Worm (Caenorhabditis elegans): Measurements from ENCODE around the gene ctsa-3.1.

The ctsa-3.1 gene

ce11 chrII:7232517-7232916 is at the start of gene ctsa-3.1:
ctsa-3.1 (plus strand) TSS chrII:7232853.
- TF ChIP-seq him-1 (tag; optimal IDR thresholded peaks at IDR 0.05), result no peak
- no peak for TF ChIP-seq W03F9.2 (tag; optimal IDR thresholded peaks at IDR 0.05)
- TF ChIP-seq dao-5 (tag; optimal IDR thresholded peaks at IDR 0.05), result no peak

ce11 chrII:7183493-7184272 is 49.0 kb upstream of the ctsa-3.1 start, which contains the start of gene pdl-1:
pdl-1 (plus strand) TSS chrII:7183801.
- peak; percentile 51 for TF ChIP-seq W03F9.2 (tag; optimal IDR thresholded peaks at IDR 0.05)
- peak; percentile 80 for TF ChIP-seq him-1 (tag; optimal IDR thresholded peaks at IDR 0.05)
- peak; percentile 94 for TF ChIP-seq dao-5 (tag; optimal IDR thresholded peaks at IDR 0.05)

DNA sequence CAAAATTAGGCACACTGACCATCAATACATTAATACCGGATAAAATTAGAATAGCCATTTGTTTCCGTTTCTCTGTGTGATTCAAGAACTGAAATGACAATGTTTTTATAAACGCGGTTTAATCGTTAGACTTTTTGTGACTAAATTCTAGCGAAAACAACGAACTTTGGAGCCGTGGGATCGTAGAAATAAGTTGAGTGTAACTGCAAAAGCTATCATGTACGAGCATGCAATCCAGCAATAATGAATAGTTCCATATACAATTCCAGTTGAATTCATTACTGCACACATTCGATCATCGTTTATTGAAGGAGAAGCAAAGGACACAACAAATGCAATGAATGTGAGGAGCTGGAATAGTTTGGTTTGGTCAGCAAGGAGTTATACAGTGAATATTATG is 46.5 kb upstream of the ctsa-3.1 start:
- TF ChIP-seq W03F9.2 (tag; optimal IDR thresholded peaks at IDR 0.05) (no peak), dao-5 (tag; optimal IDR thresholded peaks at IDR 0.05) (no peak), him-1 (tag; optimal IDR thresholded peaks at IDR 0.05) (no peak)

- TF ChIP-seq dao-5 (tag; optimal IDR thresholded peaks at IDR 0.05), result no peak
- no peak for TF ChIP-seq W03F9.2 (tag; optimal IDR thresholded peaks at IDR 0.05)
- no peak for TF ChIP-seq him-1 (tag; optimal IDR thresholded peaks at IDR 0.05)
Measured at ce11 chrII:7187110-7187509, 45.5 kb upstream of the ctsa-3.1 start, which contains the start of gene C27H5.6. C27H5.6 (minus strand) TSS chrII:7187210.

DNA sequence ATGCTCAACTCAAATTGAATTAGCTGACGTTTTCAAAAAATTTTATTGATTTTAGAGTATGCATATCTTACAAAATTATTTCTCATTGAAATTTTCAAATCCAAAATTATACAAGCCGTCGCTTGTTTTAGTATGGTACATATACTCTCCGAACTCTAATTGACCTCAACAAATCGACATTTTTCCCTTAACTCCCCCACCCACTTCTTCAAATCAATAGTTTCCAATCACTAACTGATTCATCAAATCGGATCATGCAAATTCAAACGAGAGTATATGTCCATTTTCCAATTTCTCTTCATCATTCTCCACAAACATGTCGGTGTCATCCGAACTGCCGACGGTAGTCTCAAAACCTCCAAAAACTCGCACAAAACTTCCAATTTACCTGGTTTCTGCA is 43.5 kb upstream of the ctsa-3.1 start, which contains the start of gene E04F6.4:
Gene E04F6.4, plus strand, starts transcription at position 301 of the 400 bp plus-strand sequence.
- no peak for TF ChIP-seq him-1 (tag; optimal IDR thresholded peaks at IDR 0.05)
- no peak for TF ChIP-seq W03F9.2 (tag; optimal IDR thresholded peaks at IDR 0.05)
- no peak for TF ChIP-seq dao-5 (tag; optimal IDR thresholded peaks at IDR 0.05)

DNA sequence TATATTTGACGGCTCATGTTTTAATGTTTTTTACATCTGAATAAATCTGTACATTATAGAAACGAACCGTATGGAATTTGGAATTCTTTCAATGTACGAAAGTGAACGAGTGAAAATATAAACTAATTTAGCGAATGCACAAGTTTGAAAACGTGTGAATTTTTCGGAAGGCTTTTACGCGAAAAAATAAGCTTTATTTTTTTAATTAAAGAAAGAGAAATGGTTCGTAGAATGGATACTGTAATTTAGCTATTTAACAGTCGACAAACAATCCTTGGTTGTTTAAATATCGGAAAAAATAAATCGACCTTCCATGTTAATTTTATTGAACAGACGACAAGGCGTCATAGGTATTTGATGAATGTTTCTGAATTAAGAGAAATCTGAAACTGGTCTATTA is 37.1 kb upstream of the ctsa-3.1 start, which contains the start of gene acdh-12:
Gene acdh-12, minus strand, starts transcription at position 101 of the 400 bp plus-strand sequence.
- TF ChIP-seq W03F9.2 (tag; optimal IDR thresholded peaks at IDR 0.05) (no peak), him-1 (tag; optimal IDR thresholded peaks at IDR 0.05) (no peak), dao-5 (tag; optimal IDR thresholded peaks at IDR 0.05) (no peak)

ce11 chrII:7196040-7196439 is 36.6 kb upstream of the ctsa-3.1 start, which contains the start of gene maoc-1:
maoc-1 (plus strand) TSS chrII:7196276.
- TF ChIP-seq dao-5 (tag; optimal IDR thresholded peaks at IDR 0.05) (no peak), W03F9.2 (tag; optimal IDR thresholded peaks at IDR 0.05) (no peak), him-1 (tag; optimal IDR thresholded peaks at IDR 0.05) (no peak)

ce11 chrII:7197434-7197833 is 35.2 kb upstream of the ctsa-3.1 start:
- TF ChIP-seq W03F9.2 (tag; optimal IDR thresholded peaks at IDR 0.05) (no peak), him-1 (tag; optimal IDR thresholded peaks at IDR 0.05) (no peak), dao-5 (tag; optimal IDR thresholded peaks at IDR 0.05) (no peak)

DNA sequence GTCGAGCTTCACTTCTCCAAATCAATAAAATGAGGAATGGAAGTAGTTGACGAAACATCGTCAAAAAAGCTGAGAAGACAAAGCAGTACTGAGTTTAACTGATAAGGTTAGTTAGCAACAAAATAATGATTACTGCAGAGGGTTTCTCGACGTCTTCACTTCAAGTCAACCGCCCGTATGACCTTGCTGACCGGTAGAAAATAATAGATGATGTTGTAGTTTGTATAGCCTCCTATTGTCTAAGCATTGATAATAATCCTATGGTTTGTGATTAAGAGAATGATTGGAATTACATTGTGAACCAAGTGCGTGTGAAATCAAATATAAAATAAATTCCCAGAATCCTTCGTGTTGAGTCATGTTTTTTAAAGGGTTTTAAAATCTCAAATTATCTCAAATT is 33.3 kb upstream of the ctsa-3.1 start, which contains the start of gene E04F6.6:
Gene E04F6.6, minus strand, starts transcription at position 258 of the 400 bp plus-strand sequence.
- TF ChIP-seq dao-5 (tag; optimal IDR thresholded peaks at IDR 0.05) (no peak), W03F9.2 (tag; optimal IDR thresholded peaks at IDR 0.05) (no peak), him-1 (tag; optimal IDR thresholded peaks at IDR 0.05) (no peak)

ce11 chrII:7200051-7200599 is 32.5 kb upstream of the ctsa-3.1 start, which contains the start of gene pcrg-1:
pcrg-1 (plus strand) TSS chrII:7200549.
- TF ChIP-seq W03F9.2 (tag; optimal IDR thresholded peaks at IDR 0.05) (no peak), him-1 (tag; optimal IDR thresholded peaks at IDR 0.05) (peak; percentile 57), dao-5 (tag; optimal IDR thresholded peaks at IDR 0.05) (peak; percentile 60)

DNA sequence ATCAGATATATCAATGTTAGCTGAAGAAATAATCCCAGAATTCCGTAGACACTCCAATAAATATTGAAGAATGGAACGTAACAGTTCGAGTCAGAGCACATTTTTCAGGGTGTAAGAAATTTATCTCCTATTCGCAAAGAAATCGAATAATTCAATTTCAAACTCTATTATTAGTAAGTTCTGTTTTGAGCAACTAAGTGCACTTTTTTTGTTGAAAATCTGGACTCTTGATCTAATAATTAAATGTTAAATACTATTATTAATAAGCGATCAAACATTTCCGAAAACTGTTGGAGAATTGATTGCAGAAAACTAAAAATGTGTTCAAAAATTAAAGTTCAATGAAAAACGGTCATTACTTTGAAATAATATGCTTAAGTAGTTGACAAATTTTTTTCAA is 29.5 kb upstream of the ctsa-3.1 start, which contains the start of gene srd-56:
Gene srd-56, minus strand, starts transcription at position 101 of the 400 bp plus-strand sequence.
- TF ChIP-seq dao-5 (tag; optimal IDR thresholded peaks at IDR 0.05) (no peak), W03F9.2 (tag; optimal IDR thresholded peaks at IDR 0.05) (no peak), him-1 (tag; optimal IDR thresholded peaks at IDR 0.05) (no peak)

ce11 chrII:7204951-7205350 is 27.7 kb upstream of the ctsa-3.1 start, which contains the start of gene srd-58:
srd-58 (minus strand) TSS chrII:7205051.
- TF ChIP-seq W03F9.2 (tag; optimal IDR thresholded peaks at IDR 0.05) (no peak), him-1 (tag; optimal IDR thresholded peaks at IDR 0.05) (no peak), dao-5 (tag; optimal IDR thresholded peaks at IDR 0.05) (no peak)

DNA sequence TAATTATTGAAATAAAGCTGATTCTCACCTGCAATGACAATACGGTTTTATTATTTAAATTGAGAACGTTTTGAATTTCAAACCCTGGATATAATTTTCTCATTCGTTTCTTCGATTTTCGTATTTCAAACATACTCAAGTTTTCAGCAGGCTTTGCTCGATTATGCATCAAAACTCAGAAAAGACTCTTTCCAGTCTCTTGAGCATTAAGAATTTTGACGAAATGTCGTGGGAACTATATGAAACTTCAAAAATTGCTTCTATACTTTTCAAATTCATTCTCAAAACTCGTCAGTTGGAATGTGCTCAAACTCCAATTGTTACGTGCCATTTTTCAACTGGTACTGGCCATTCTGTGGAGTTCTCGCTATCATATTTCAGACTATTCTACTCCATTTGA is 27.3 kb upstream of the ctsa-3.1 start, which contains the start of gene srd-59:
Gene srd-59, plus strand, starts transcription at position 301 of the 400 bp plus-strand sequence.
- TF ChIP-seq dao-5 (tag; optimal IDR thresholded peaks at IDR 0.05), result no peak
- no peak for TF ChIP-seq him-1 (tag; optimal IDR thresholded peaks at IDR 0.05)
- no peak for TF ChIP-seq W03F9.2 (tag; optimal IDR thresholded peaks at IDR 0.05)

ce11 chrII:7207649-7208048 is 25.0 kb upstream of the ctsa-3.1 start:
- no peak for TF ChIP-seq dao-5 (tag; optimal IDR thresholded peaks at IDR 0.05)
- TF ChIP-seq him-1 (tag; optimal IDR thresholded peaks at IDR 0.05), result no peak
- no peak for TF ChIP-seq W03F9.2 (tag; optimal IDR thresholded peaks at IDR 0.05)

Data from whole organism, L4/young adult.